Worm (Caenorhabditis elegans): ENCODE results near the gene osm-12.
A peak's percentile ranks its signal among the peaks of the same experiment; 100 is the strongest.

osm-12 gene

ce11 chrIII:12235914-12236313 lies 33.6 kb upstream of the osm-12 start, which contains the start of the genes grl-15 and fbxa-89:
grl-15 (minus strand) TSS chrIII:12236014.
fbxa-89 (plus strand) TSS chrIII:12236184.
- no peak for TF ChIP-seq skn-1 (tag; optimal IDR thresholded peaks at IDR 0.05)
- TF ChIP-seq xbp-1 (tag; optimal IDR thresholded peaks at IDR 0.05), result no peak
- TF ChIP-seq fos-1 (tag; optimal IDR thresholded peaks at IDR 0.05), result no peak
- TF ChIP-seq ztf-11 (tag; optimal IDR thresholded peaks at IDR 0.05), result no peak
- no peak for TF ChIP-seq alr-1 (tag; optimal IDR thresholded peaks at IDR 0.05; ENCODE audit: borderline replicate concordance)
- TF ChIP-seq Y116A8C.19 (tag; optimal IDR thresholded peaks at IDR 0.05; ENCODE audit: borderline replicate concordance), result no peak
- no peak for TF ChIP-seq ama-1 (optimal IDR thresholded peaks at IDR 0.05)
- TF ChIP-seq lir-3 (tag; optimal IDR thresholded peaks at IDR 0.05; ENCODE audit: poor library complexity), result no peak
- TF ChIP-seq dpl-1 (GFP tag; optimal IDR thresholded peaks at IDR 0.05), result no peak
- TF ChIP-seq nhr-12 (tag; optimal IDR thresholded peaks at IDR 0.05), result no peak
- no peak for TF ChIP-seq grh-1 (GFP tag; IDR thresholded peaks at IDR 0.05)
- no peak for TF ChIP-seq unc-30 (tag; optimal IDR thresholded peaks at IDR 0.05)
- no peak for TF ChIP-seq ceh-90 (tag; optimal IDR thresholded peaks at IDR 0.05)
- TF ChIP-seq nhr-84 (tag; optimal IDR thresholded peaks at IDR 0.05), result no peak
- no peak for TF ChIP-seq vab-15 (tag; optimal IDR thresholded peaks at IDR 0.05)
- TF ChIP-seq F16B12.6 (tag; optimal IDR thresholded peaks at IDR 0.05), result no peak

- TF ChIP-seq ztf-4 (tag; optimal IDR thresholded peaks at IDR 0.05), result no peak
- TF ChIP-seq unc-30 (tag; optimal IDR thresholded peaks at IDR 0.05), result no peak
These were observed 33.0 kb upstream of the osm-12 start for ce11 chrIII:12235359-12235758.

ce11 chrIII:12233493-12233892 lies 31.2 kb upstream of the osm-12 start:
- TF ChIP-seq tlp-1 (tag; optimal IDR thresholded peaks at IDR 0.05) (no peak), efl-1 (optimal IDR thresholded peaks at IDR 0.05) (no peak), efl-1 (GFP tag; optimal IDR thresholded peaks at IDR 0.05 in 1 of 2) (peak in 1 of 2 experiments; percentile 84), lin-15B (tag; optimal IDR thresholded peaks at IDR 0.05) (no peak), nhr-237 (tag; optimal IDR thresholded peaks at IDR 0.05) (no peak)

ce11 chrIII:12231539-12231938 lies 29.2 kb upstream of the osm-12 start:
- TF ChIP-seq blmp-1 (tag; optimal IDR thresholded peaks at IDR 0.05) (no peak), grh-1 (GFP tag; IDR thresholded peaks at IDR 0.05) (no peak), pag-3 (tag; optimal IDR thresholded peaks at IDR 0.05; ENCODE audit: borderline replicate concordance, insufficient read depth) (no peak), fkh-8 (tag; optimal IDR thresholded peaks at IDR 0.05) (no peak), unc-130 (tag; optimal IDR thresholded peaks at IDR 0.05) (no peak), egl-27 (tag; optimal IDR thresholded peaks at IDR 0.05) (no peak), fkh-4 (tag; optimal IDR thresholded peaks at IDR 0.05; ENCODE audit: borderline replicate concordance) (no peak), nhr-19 (GFP tag; conservative IDR thresholded peaks at IDR 0.05) (no peak)

DNA sequence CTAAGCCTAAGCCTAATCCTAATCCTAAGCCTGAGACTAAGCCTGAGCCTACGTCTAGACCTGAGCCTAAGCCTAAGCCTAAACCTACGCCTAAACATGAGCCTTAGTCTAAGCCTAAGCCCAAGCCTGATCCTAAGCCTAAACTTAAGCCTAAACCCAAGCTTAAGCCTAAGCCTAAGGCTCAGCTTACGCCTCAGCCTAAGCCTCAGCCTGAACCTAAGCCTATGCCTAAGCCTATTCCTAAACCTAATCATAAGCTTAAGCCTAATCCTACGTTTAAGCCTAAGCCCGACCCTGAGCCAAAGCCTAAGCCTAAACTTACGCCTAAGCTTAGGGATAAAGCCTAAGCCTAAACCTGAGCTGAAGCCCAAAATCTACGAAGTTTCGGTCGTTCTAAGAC lies 27.9 kb upstream of the osm-12 start:
- TF ChIP-seq nhr-85 (tag), result peak; percentile 37
- TF ChIP-seq ceh-90 (tag; optimal IDR thresholded peaks at IDR 0.05), result no peak

ce11 chrIII:12227935-12228334 lies 25.6 kb upstream of the osm-12 start:
- TF ChIP-seq nhr-19 (GFP tag; conservative IDR thresholded peaks at IDR 0.05), result no peak
- TF ChIP-seq lir-3 (tag; optimal IDR thresholded peaks at IDR 0.05; ENCODE audit: poor library complexity), result no peak

ce11 chrIII:12226089-12226682 lies 23.8 kb upstream of the osm-12 start, which contains the start of the genes Y75B8A.18 and Y75B8A.19:
Y75B8A.18 (minus strand) TSS chrIII:12226230.
Y75B8A.19 (plus strand) TSS chrIII:12226632.
- no peak for TF ChIP-seq ets-5 (GFP tag; IDR thresholded peaks at IDR 0.05)
- TF ChIP-seq hlh-4 (tag; optimal IDR thresholded peaks at IDR 0.05), result no peak
- TF ChIP-seq nhr-237 (tag; optimal IDR thresholded peaks at IDR 0.05), result no peak
- no peak for TF ChIP-seq efl-3 (GFP tag; optimal IDR thresholded peaks at IDR 0.05)
- no peak for TF ChIP-seq sptf-1 (tag; optimal IDR thresholded peaks at IDR 0.05)
- no peak for TF ChIP-seq lin-14 (GFP tag; optimal IDR thresholded peaks at IDR 0.05)
- TF ChIP-seq nhr-90 (tag; optimal IDR thresholded peaks at IDR 0.05; ENCODE audit: poor library complexity), result peak; percentile 54
- TF ChIP-seq mep-1 (tag; optimal IDR thresholded peaks at IDR 0.05), result peak; percentile 60
- no peak for TF ChIP-seq nhr-12 (tag; optimal IDR thresholded peaks at IDR 0.05)
- peak; percentile 82 for TF ChIP-seq nhr-47 (tag; optimal IDR thresholded peaks at IDR 0.05)
- peak; percentile 49; the same call in 1 of the 2 replicates for TF ChIP-seq mab-9 (GFP tag; IDR thresholded peaks at IDR 0.05)
- TF ChIP-seq fkh-8 (tag; optimal IDR thresholded peaks at IDR 0.05), result peak; percentile 67
- no peak for TF ChIP-seq hlh-17 (GFP tag; optimal IDR thresholded peaks at IDR 0.05; ENCODE audit: borderline replicate concordance)
- peak; percentile 48 for TF ChIP-seq unc-130 (tag; optimal IDR thresholded peaks at IDR 0.05)
- no peak for TF ChIP-seq nhr-85 (tag)
- peak; percentile 89 to 94 (median 92) for TF ChIP-seq dpl-1 (GFP tag; optimal IDR thresholded peaks at IDR 0.05)
- no peak for TF ChIP-seq ama-1 (optimal IDR thresholded peaks at IDR 0.05)
- TF ChIP-seq pqm-1 (tag; optimal IDR thresholded peaks at IDR 0.05), result no peak
